Fruit fly (Drosophila melanogaster): ENCODE results near the gene CG7514.

dm6 chr3L:4736643-4737042 lies 48.1 kb upstream of the CG7514 start:
- TF ChIP-seq fd96Ca (GFP tag; IDR thresholded peaks at IDR 0.05) (peak; percentile 62; the same call in 2 of the 3 replicates), CG15710 (tag; optimal IDR thresholded peaks at IDR 0.05) (no peak), Snoo (tag; optimal IDR thresholded peaks at IDR 0.05) (no peak), CG34367 (tag; optimal IDR thresholded peaks at IDR 0.05) (no peak), CG32121 (GFP tag; IDR thresholded peaks at IDR 0.05) (peak; percentile 76), CG13204 (GFP tag; optimal IDR thresholded peaks at IDR 0.05) (no peak), rn (GFP tag; IDR thresholded peaks at IDR 0.05) (no peak)

Measured in whole organism, pupa.